Fruit fly (Drosophila melanogaster): ENCODE results near the gene CG31715.

Gene CG31715

dm6 chr2L:10321612-10322011 is 19.8 kb upstream of the CG31715 start (continued):
- peak; percentile 91 for TF ChIP-seq CG34376 (GFP tag; optimal IDR thresholded peaks at IDR 0.05)
- no peak for TF ChIP-seq C15 (GFP tag; IDR thresholded peaks at IDR 0.05)
- no peak for TF ChIP-seq psq (GFP tag; optimal IDR thresholded peaks at IDR 0.05)
- TF ChIP-seq CG7987 (GFP tag; optimal IDR thresholded peaks at IDR 0.05): peak; percentile 10
- peak; percentile 23 for TF ChIP-seq HmgZ (tag; optimal IDR thresholded peaks at IDR 0.05)
- TF ChIP-seq CG3281 (GFP tag; optimal IDR thresholded peaks at IDR 0.05): no peak
- peak; percentile 38 for TF ChIP-seq Hmr (GFP tag; optimal IDR thresholded peaks at IDR 0.05)
- TF ChIP-seq MESR4 (GFP tag; optimal IDR thresholded peaks at IDR 0.05): peak; percentile 7
- no peak for TF ChIP-seq odd (GFP tag; optimal IDR thresholded peaks at IDR 0.05)
- no peak for TF ChIP-seq kay (GFP tag; optimal IDR thresholded peaks at IDR 0.05)
- TF ChIP-seq ken (GFP tag; IDR thresholded peaks at IDR 0.05): no peak
- no peak for TF ChIP-seq aop (GFP tag; IDR thresholded peaks at IDR 0.05)
- TF ChIP-seq CG9797 (GFP tag; optimal IDR thresholded peaks at IDR 0.05): no peak
- TF ChIP-seq ranshi (GFP tag; IDR thresholded peaks at IDR 0.05): no peak; the same call in 1 of the 2 replicates
- TF ChIP-seq oc (tag; optimal IDR thresholded peaks at IDR 0.05): no peak
- no peak for TF ChIP-seq eve (GFP tag; optimal IDR thresholded peaks at IDR 0.05)
- TF ChIP-seq CG30020 (tag; optimal IDR thresholded peaks at IDR 0.05): no peak
- TF ChIP-seq CG12769 (tag; optimal IDR thresholded peaks at IDR 0.05): peak; percentile 98
- no peak for TF ChIP-seq CG7357 (GFP tag; IDR thresholded peaks at IDR 0.05)
- TF ChIP-seq CG18599 (GFP tag; optimal IDR thresholded peaks at IDR 0.05): no peak
- no peak for TF ChIP-seq nerfin-1 (tag; optimal IDR thresholded peaks at IDR 0.05)
- TF ChIP-seq dm (GFP tag; optimal IDR thresholded peaks at IDR 0.05): no peak
- no peak for TF ChIP-seq CG2712 (tag; optimal IDR thresholded peaks at IDR 0.05)
- no peak for TF ChIP-seq Hr3 (GFP tag; optimal IDR thresholded peaks at IDR 0.05)
- peak; percentile 91 for TF ChIP-seq mirr (GFP tag; optimal IDR thresholded peaks at IDR 0.05)
- no peak for TF ChIP-seq Optix (GFP tag; IDR thresholded peaks at IDR 0.05)
- peak; percentile 18 for TF ChIP-seq pzg (GFP tag; optimal IDR thresholded peaks at IDR 0.05)
- no peak for TF ChIP-seq ATbp (GFP tag; optimal IDR thresholded peaks at IDR 0.05)
- peak in 1 of 2 experiments; percentile 97 for TF ChIP-seq Hr78 (GFP tag; optimal IDR thresholded peaks at IDR 0.05)
- peak; percentile 36 for TF ChIP-seq cg (GFP tag; optimal IDR thresholded peaks at IDR 0.05)
- TF ChIP-seq hkb (optimal IDR thresholded peaks at IDR 0.05): no peak
- TF ChIP-seq hkb (GFP tag; IDR thresholded peaks at IDR 0.05): peak; percentile 30; the same call in 1 of the 2 replicates
- no peak for TF ChIP-seq CG11093 (GFP tag; IDR thresholded peaks at IDR 0.05)
- TF ChIP-seq CG32767 (GFP tag; IDR thresholded peaks at IDR 0.05): 0 out of 2 replicates have a peak, but pooled peaks have one; percentile 19
- peak; percentile 8 for TF ChIP-seq CG6854 (GFP tag; optimal IDR thresholded peaks at IDR 0.05)
- peak; percentile 5 for TF ChIP-seq Nf-YC (tag; optimal IDR thresholded peaks at IDR 0.05)
- no peak for TF ChIP-seq Ada2b (GFP tag; IDR thresholded peaks at IDR 0.05)
- peak; percentile 40 for TF ChIP-seq CG10543 (GFP tag; optimal IDR thresholded peaks at IDR 0.05)
- no peak for TF ChIP-seq Gug (GFP tag; IDR thresholded peaks at IDR 0.05)
- TF ChIP-seq NFAT (GFP tag; IDR thresholded peaks at IDR 0.05): peak; percentile 3; the same call in 1 of the 2 replicates
- TF ChIP-seq CG10274 (GFP tag; optimal IDR thresholded peaks at IDR 0.05): peak; percentile 91
- TF ChIP-seq caup (GFP tag; optimal IDR thresholded peaks at IDR 0.05; ENCODE audit: severe bottlenecking): peak; percentile 36
- TF ChIP-seq shn (GFP tag; optimal IDR thresholded peaks at IDR 0.05): no peak
- no peak for TF ChIP-seq lab (GFP tag; optimal IDR thresholded peaks at IDR 0.05)
- TF ChIP-seq CG13894 (tag; optimal IDR thresholded peaks at IDR 0.05): peak; percentile 84
- peak; percentile 56 for TF ChIP-seq Fer1 (GFP tag; optimal IDR thresholded peaks at IDR 0.05)
- no peak for TF ChIP-seq CG3726 (GFP tag; IDR thresholded peaks at IDR 0.05)
- peak; percentile 25 for TF ChIP-seq bigmax (GFP tag; optimal IDR thresholded peaks at IDR 0.05)
- TF ChIP-seq otp (GFP tag; IDR thresholded peaks at IDR 0.05): no peak
- no peak for TF ChIP-seq Hr51 (GFP tag; optimal IDR thresholded peaks at IDR 0.05)
- no peak for TF ChIP-seq Oli (tag; optimal IDR thresholded peaks at IDR 0.05)
